Worm (Caenorhabditis elegans) whole organism, L1 larva: ENCODE results near the gene idpc-2.

Experiments
- C16A3.4 ChIP-seq: fragments of 150-350 bp; optimal IDR thresholded peaks from 2 replicates; lab custom pipeline; 2014; ENCODE audit warnings: missing biosample characterization, missing genetic modification characterization
- F16B12.6 ChIP-seq: fragments of 150-350 bp; optimal IDR thresholded peaks from 2 replicates; lab custom pipeline; 2014; ENCODE audit warnings: missing biosample characterization, missing genetic modification characterization
- Y116A8C.19 ChIP-seq: sonication (generic microtip); optimal IDR thresholded peaks from 2 replicates; lab custom pipeline; 2016; ENCODE audit warnings: missing compliant biosample characterization, missing genetic modification characterization, borderline replicate concordance
- aha-1 ChIP-seq: fragments of 150-350 bp; optimal IDR thresholded peaks from 2 replicates; lab custom pipeline; 2014; ENCODE audit warnings: missing biosample characterization, missing genetic modification characterization
- aly-2 ChIP-seq: fragments of 150-350 bp; optimal IDR thresholded peaks from 2 replicates; lab custom pipeline; 2014; ENCODE audit warnings: missing biosample characterization, missing genetic modification characterization
- blmp-1 ChIP-seq: fragments of 150-350 bp; optimal IDR thresholded peaks from 2 replicates; lab custom pipeline; 2014; ENCODE audit warnings: missing biosample characterization, missing genetic modification characterization
- ceh-63 ChIP-seq: fragments of 200-800 bp; sonication (Bioruptor generic); optimal IDR thresholded peaks from 2 replicates; lab custom pipeline; 2018; ENCODE audit warnings: mild to moderate bottlenecking, missing genetic modification characterization, missing compliant biosample characterization
- ceh-90 ChIP-seq: sonication (generic microtip); optimal IDR thresholded peaks from 2 replicates; lab custom pipeline; 2016; ENCODE audit warnings: missing genetic modification characterization, missing compliant biosample characterization
- ces-1 ChIP-seq: fragments of 150-350 bp; optimal IDR thresholded peaks from 2 replicates; lab custom pipeline; 2014; ENCODE audit warnings: missing biosample characterization, missing genetic modification reagents, missing genetic modification characterization
- dsc-1 ChIP-seq: sonication (generic microtip); optimal IDR thresholded peaks from 2 replicates; lab custom pipeline; 2016; ENCODE audit warnings: mild to moderate bottlenecking, missing genetic modification characterization, missing compliant biosample characterization
- efl-1 ChIP-seq, 4 experiments: fragments of 150-350 bp; optimal IDR thresholded peaks in 3 of 4; peaks in 1 of 4; 1 replicate in 1 of 4; 2 replicates in 3 of 4; lab custom pipeline; 2014; ENCODE audit warnings: missing biosample characterization in 2 of 4, missing genetic modification characterization in 2 of 4, missing genetic modification reagents in 2 of 4
- efl-3 ChIP-seq: fragments of 200-800 bp; sonication (Bioruptor generic); optimal IDR thresholded peaks from 2 replicates; lab custom pipeline; 2018; ENCODE audit warnings: mild to moderate bottlenecking, missing genetic modification characterization, missing compliant biosample characterization
- elt-2 ChIP-seq: sonication (generic microtip); optimal IDR thresholded peaks from 2 replicates; lab custom pipeline; 2016; ENCODE audit warnings: missing genetic modification characterization, mild to moderate bottlenecking, inconsistent platforms, missing compliant biosample characterization, missing genetic modification reagents
- elt-3 ChIP-seq, 6 experiments: fragments of 150-350 bp in 1 of 6; sonication (generic microtip); optimal IDR thresholded peaks; 2 replicates each; lab custom pipeline; 2017 to 2018; ENCODE audit warnings: missing biosample characterization in 6 of 6, missing genetic modification characterization in 6 of 6, inconsistent platforms in 1 of 6
- ets-5 ChIP-seq: fragments of 200-800 bp; sonication (Bioruptor generic); IDR thresholded peaks from 2 replicates; pipeline ENCODE4 v1.3.6; 2022; ENCODE audit warnings: missing genetic modification characterization, missing compliant biosample characterization
- fkh-10 ChIP-seq: sonication (generic microtip); optimal IDR thresholded peaks from 2 replicates; lab custom pipeline; 2017; ENCODE audit warnings: missing biosample characterization, missing genetic modification reagents, missing genetic modification characterization
- fkh-4 ChIP-seq: sonication (generic microtip); optimal IDR thresholded peaks from 2 replicates; lab custom pipeline; 2016; ENCODE audit warnings: missing compliant biosample characterization, missing genetic modification characterization, borderline replicate concordance
- grh-1 ChIP-seq: fragments of 200-800 bp; sonication (Bioruptor generic); IDR thresholded peaks from 2 replicates; pipeline ENCODE4 v1.3.6; 2022; ENCODE audit warnings: missing genetic modification reagents, missing genetic modification characterization, missing compliant biosample characterization
- hpl-2 ChIP-seq: fragments of 150-350 bp; optimal IDR thresholded peaks from 2 replicates; lab custom pipeline; 2014; ENCODE audit warnings: missing biosample characterization, missing genetic modification reagents, missing genetic modification characterization
- irx-1 ChIP-seq: sonication (generic microtip); optimal IDR thresholded peaks from 2 replicates; lab custom pipeline; 2016; ENCODE audit warnings: missing genetic modification characterization, missing compliant biosample characterization
- jun-1 ChIP-seq: fragments of 150-350 bp; optimal IDR thresholded peaks from 2 replicates; lab custom pipeline; 2014; ENCODE audit warnings: missing biosample characterization, missing genetic modification reagents, missing genetic modification characterization
- lin-13 ChIP-seq: fragments of 150-350 bp; optimal IDR thresholded peaks from 2 replicates; lab custom pipeline; 2014; ENCODE audit warnings: missing biosample characterization, missing genetic modification reagents, missing genetic modification characterization
- lin-14 ChIP-seq: fragments of 200-800 bp; sonication (Bioruptor generic); optimal IDR thresholded peaks from 2 replicates; lab custom pipeline; 2018; ENCODE audit warnings: mild to moderate bottlenecking, missing genetic modification characterization, moderate library complexity, missing compliant biosample characterization
- lin-15B ChIP-seq: fragments of 150-350 bp; sonication (generic microtip); optimal IDR thresholded peaks from 3 replicates; lab custom pipeline; 2014; ENCODE audit warnings: missing biosample characterization, missing genetic modification characterization
- lin-35 ChIP-seq, 2 experiments: fragments of 150-350 bp; optimal IDR thresholded peaks; 2 replicates each; lab custom pipeline; 2014; ENCODE audit warnings: missing biosample characterization in 2 of 2, missing genetic modification characterization in 2 of 2, missing genetic modification reagents in 2 of 2
- lir-3 ChIP-seq: sonication (generic microtip); optimal IDR thresholded peaks from 2 replicates; lab custom pipeline; 2016; ENCODE audit warnings: mild to moderate bottlenecking, missing genetic modification characterization, moderate library complexity, missing compliant biosample characterization; ENCODE audit not compliant: poor library complexity
- mab-9 ChIP-seq: fragments of 200-800 bp; sonication (Bioruptor generic); IDR thresholded peaks from 2 replicates; pipeline ENCODE4 v1.3.6; 2022; ENCODE audit warnings: missing genetic modification reagents, missing genetic modification characterization, missing compliant biosample characterization
- mdl-1 ChIP-seq, 2 experiments: fragments of 150-350 bp; optimal IDR thresholded peaks; 2 replicates each; lab custom pipeline; 2014 to 2017; ENCODE audit warnings: missing biosample characterization in 2 of 2, missing genetic modification characterization in 2 of 2, inconsistent platforms in 1 of 2
- mef-2 ChIP-seq: fragments of 150-350 bp; optimal IDR thresholded peaks from 2 replicates; lab custom pipeline; 2014; ENCODE audit warnings: missing biosample characterization, missing genetic modification characterization
- mep-1 ChIP-seq: fragments of 150-350 bp; optimal IDR thresholded peaks from 2 replicates; lab custom pipeline; 2014; ENCODE audit warnings: missing biosample characterization, missing genetic modification characterization
- nhr-19 ChIP-seq: fragments of 200-800 bp; sonication (Bioruptor generic); conservative IDR thresholded peaks from 2 replicates; pipeline ENCODE4 v1.3.6; 2022; ENCODE audit warnings: missing genetic modification characterization, missing compliant biosample characterization
- nhr-20 ChIP-seq: sonication (generic microtip); optimal IDR thresholded peaks from 2 replicates; lab custom pipeline; 2016; ENCODE audit warnings: mild to moderate bottlenecking, missing genetic modification characterization, missing compliant biosample characterization
- nhr-28 ChIP-seq: fragments of 150-350 bp; optimal IDR thresholded peaks from 2 replicates; lab custom pipeline; 2014; ENCODE audit warnings: missing biosample characterization, missing genetic modification characterization
- nhr-71 ChIP-seq: sonication (generic microtip); optimal IDR thresholded peaks from 2 replicates; lab custom pipeline; 2016; ENCODE audit warnings: mild to moderate bottlenecking, missing genetic modification characterization, moderate library complexity, missing compliant biosample characterization
- nhr-85 ChIP-seq: sonication (generic microtip); peaks from one replicate; lab custom pipeline; 2016; ENCODE audit warnings: missing genetic modification characterization, inconsistent platforms, missing compliant biosample characterization
- pqm-1 ChIP-seq: sonication (generic microtip); optimal IDR thresholded peaks from 3 replicates; lab custom pipeline; 2017; ENCODE audit warnings: missing biosample characterization, missing genetic modification characterization
- rnt-1 ChIP-seq: sonication (generic microtip); optimal IDR thresholded peaks from 2 replicates; lab custom pipeline; 2016; ENCODE audit warnings: mild to moderate bottlenecking, missing genetic modification characterization, moderate library complexity, missing compliant biosample characterization
- skn-1 ChIP-seq: fragments of 150-350 bp; optimal IDR thresholded peaks from 2 replicates; lab custom pipeline; 2014; ENCODE audit warnings: missing biosample characterization, missing genetic modification characterization
- snpc-4 ChIP-seq: fragments of 150-350 bp; optimal IDR thresholded peaks from 2 replicates; lab custom pipeline; 2014; ENCODE audit warnings: missing biosample characterization, missing genetic modification characterization
- snu-23 ChIP-seq: sonication (generic microtip); optimal IDR thresholded peaks from 2 replicates; lab custom pipeline; 2016; ENCODE audit warnings: missing genetic modification characterization, missing compliant biosample characterization
- sptf-1 ChIP-seq: fragments of 150-350 bp; optimal IDR thresholded peaks from 2 replicates; lab custom pipeline; 2014; ENCODE audit warnings: missing biosample characterization, missing genetic modification characterization
- swsn-7 ChIP-seq: sonication (generic microtip); optimal IDR thresholded peaks from 2 replicates; lab custom pipeline; 2016; ENCODE audit warnings: missing genetic modification characterization, missing compliant biosample characterization
- tlp-1 ChIP-seq: fragments of 150-350 bp; optimal IDR thresholded peaks from 2 replicates; lab custom pipeline; 2014; ENCODE audit warnings: missing biosample characterization, missing genetic modification characterization
- unc-130 ChIP-seq: fragments of 150-350 bp; optimal IDR thresholded peaks from 2 replicates; lab custom pipeline; 2017; ENCODE audit warnings: missing biosample characterization, missing genetic modification characterization, inconsistent platforms
- unc-30 ChIP-seq: sonication (generic microtip); optimal IDR thresholded peaks from 2 replicates; lab custom pipeline; 2017; ENCODE audit warnings: missing biosample characterization, missing genetic modification characterization
- unc-86 ChIP-seq: sonication (generic microtip); optimal IDR thresholded peaks from 2 replicates; lab custom pipeline; 2016; ENCODE audit warnings: missing genetic modification characterization, missing compliant biosample characterization
- vab-15 ChIP-seq: sonication (generic microtip); optimal IDR thresholded peaks from 2 replicates; lab custom pipeline; 2017; ENCODE audit warnings: missing genotype, mild to moderate bottlenecking, missing genetic modification characterization, missing compliant biosample characterization
- xbp-1 ChIP-seq: sonication (generic microtip); optimal IDR thresholded peaks from 2 replicates; lab custom pipeline; 2016; ENCODE audit warnings: missing genetic modification characterization, missing compliant biosample characterization

Gene idpc-2

ce11 chrV:8661241-8661954 is 40.3 kb upstream of the idpc-2 start (continued):
- TF ChIP-seq mdl-1 (tag; optimal IDR thresholded peaks at IDR 0.05; lab: Kevin White, UChicago) (peak in 1 of 2 experiments; percentile 21), lin-35 (GFP tag; optimal IDR thresholded peaks at IDR 0.05; lab: Kevin White, UChicago) (no peak), nhr-20 (peak; percentile 51), efl-1 (optimal IDR thresholded peaks at IDR 0.05; lab: Kevin White, UChicago) (no peak), efl-1 (GFP tag; optimal IDR thresholded peaks at IDR 0.05 in 1 of 2; lab: Kevin White, UChicago) (peak in 1 of 2 experiments; percentile 89), lin-13 (no peak), fkh-10 (no peak), jun-1 (tag; lab: Kevin White, UChicago) (peak; percentile 23), irx-1 (tag; lab: Kevin White, UChicago) (peak; percentile 66), snu-23 (GFP tag; lab: Kevin White, UChicago) (peak; percentile 54), elt-3 (tag; optimal IDR thresholded peaks at IDR 0.05; lab: Kevin White, UChicago) (peak in 3 of 6 experiments; percentile 24 to 61 (median 25)), unc-130 (tag; lab: Kevin White, UChicago) (peak; percentile 11), unc-86 (tag; lab: Kevin White, UChicago) (no peak), nhr-19 (GFP tag; lab: Robert Waterston, UW) (0 out of 2 replicates have a peak, but pooled peaks have one; percentile 14), elt-2 (tag; lab: Kevin White, UChicago) (peak; percentile 91), ces-1 (GFP tag; lab: Kevin White, UChicago) (no peak)

ce11 chrV:8660475-8660874 is 39.4 kb upstream of the idpc-2 start:
- TF ChIP-seq elt-3 (tag; optimal IDR thresholded peaks at IDR 0.05; lab: Kevin White, UChicago) = no peak
- TF ChIP-seq aha-1 (tag; lab: Kevin White, UChicago) = no peak
- TF ChIP-seq mab-9 (GFP tag; lab: Robert Waterston, UW) = no peak
- TF ChIP-seq jun-1 (tag; lab: Kevin White, UChicago) = no peak
- no peak for TF ChIP-seq lin-15B
- no peak for TF ChIP-seq F16B12.6 (tag; lab: Kevin White, UChicago)
- no peak for TF ChIP-seq swsn-7
- TF ChIP-seq pqm-1 (tag; lab: Kevin White, UChicago) = no peak
- TF ChIP-seq tlp-1 (tag; lab: Kevin White, UChicago) = no peak
- no peak for TF ChIP-seq vab-15 (tag; lab: Kevin White, UChicago)
- TF ChIP-seq Y116A8C.19 (tag; lab: Kevin White, UChicago) = no peak
- TF ChIP-seq nhr-85 = peak; percentile 73
- no peak for TF ChIP-seq ceh-63 (GFP tag; lab: Kevin White, UChicago)
- no peak for TF ChIP-seq ets-5 (GFP tag; lab: Robert Waterston, UW)
- no peak for TF ChIP-seq nhr-20
- TF ChIP-seq dsc-1 = no peak
- TF ChIP-seq mep-1 (tag; lab: Kevin White, UChicago) = no peak
- peak; percentile 1 for TF ChIP-seq nhr-71
- TF ChIP-seq snpc-4 = no peak
- no peak for TF ChIP-seq lir-3 (tag; lab: Kevin White, UChicago)
- no peak for TF ChIP-seq fkh-4 (tag; lab: Kevin White, UChicago)
- no peak for TF ChIP-seq skn-1
- TF ChIP-seq aly-2 = no peak
- TF ChIP-seq unc-30 = no peak
- TF ChIP-seq sptf-1 (tag; lab: Kevin White, UChicago) = no peak
- TF ChIP-seq hpl-2 (GFP tag; lab: Kevin White, UChicago) = no peak
- TF ChIP-seq lin-14 (GFP tag; lab: Kevin White, UChicago) = peak; percentile 41
- TF ChIP-seq unc-130 (tag; lab: Kevin White, UChicago) = no peak
- TF ChIP-seq nhr-28 (tag; lab: Kevin White, UChicago) = no peak
- TF ChIP-seq mef-2 (tag; lab: Kevin White, UChicago) = no peak
- TF ChIP-seq xbp-1 (tag; lab: Kevin White, UChicago) = no peak
- TF ChIP-seq rnt-1 (tag; lab: Kevin White, UChicago) = peak; percentile 22
- TF ChIP-seq ceh-90 (tag; lab: Kevin White, UChicago) = no peak
- TF ChIP-seq nhr-19 (GFP tag; lab: Robert Waterston, UW) = no peak
- TF ChIP-seq grh-1 (GFP tag; lab: Robert Waterston, UW) = no peak
- no peak for TF ChIP-seq ces-1 (GFP tag; lab: Kevin White, UChicago)
- no peak for TF ChIP-seq C16A3.4 (tag; lab: Kevin White, UChicago)
- TF ChIP-seq efl-1 (optimal IDR thresholded peaks at IDR 0.05; lab: Kevin White, UChicago) = no peak
- TF ChIP-seq efl-1 (GFP tag; optimal IDR thresholded peaks at IDR 0.05 in 1 of 2; lab: Kevin White, UChicago) = peak in 1 of 2 experiments; percentile 82
- no peak for TF ChIP-seq fkh-10
- no peak for TF ChIP-seq lin-13
- no peak for TF ChIP-seq irx-1 (tag; lab: Kevin White, UChicago)
- TF ChIP-seq efl-3 = no peak
- peak; percentile 73 for TF ChIP-seq blmp-1 (tag; lab: Kevin White, UChicago)
